Worm (Caenorhabditis elegans): ENCODE results near the gene ddr-2.

Gene ddr-2

DNA sequence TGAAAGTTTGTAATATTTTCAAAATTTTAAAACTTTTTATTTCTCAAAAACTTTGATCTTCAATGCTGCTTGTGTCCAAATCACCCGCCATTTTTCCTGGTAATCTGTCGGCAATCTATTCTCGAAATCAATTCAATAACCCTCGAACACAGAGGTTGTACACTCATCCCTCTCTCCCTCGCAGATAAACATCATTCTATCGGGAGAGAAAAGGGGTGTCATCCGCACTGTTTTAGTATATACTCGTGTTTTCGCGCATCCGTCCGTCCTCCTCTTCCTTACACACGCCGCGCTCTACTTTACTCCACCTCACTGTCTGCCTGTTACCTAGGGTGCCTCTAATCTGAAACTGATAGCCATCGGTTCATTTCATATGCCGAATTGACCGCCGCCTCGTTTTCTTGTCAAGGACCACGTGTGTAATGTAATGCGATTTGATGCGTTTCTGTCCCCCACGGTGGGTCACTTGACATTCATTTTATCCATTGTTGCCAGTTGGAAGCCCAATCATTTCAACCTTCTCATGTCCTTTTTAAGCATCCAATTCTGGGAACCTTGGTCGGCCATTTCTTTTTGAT is 28.6 kb downstream of the ddr-2 start:
- TF ChIP-seq hmg-11 (tag; optimal IDR thresholded peaks at IDR 0.05) = no peak
- peak; percentile 14 for TF ChIP-seq nhr-23 (tag; optimal IDR thresholded peaks at IDR 0.05)
- peak; percentile 18 for TF ChIP-seq egl-5 (tag; optimal IDR thresholded peaks at IDR 0.05)
- peak; percentile 58 for TF ChIP-seq nhr-25 (tag; optimal IDR thresholded peaks at IDR 0.05)
- TF ChIP-seq elt-1 (tag; optimal IDR thresholded peaks at IDR 0.05) = peak; percentile 69

ce11 chrX:3347904-3348441 is 32.9 kb downstream of the ddr-2 start, which contains the start of gene ZK816.3:
TSS of gene ZK816.3 (plus strand) at chrX:3348391.
- TF ChIP-seq daf-12 (tag; optimal IDR thresholded peaks at IDR 0.05) (no peak), nhr-43 (tag; optimal IDR thresholded peaks at IDR 0.05; ENCODE audit: poor library complexity, severe bottlenecking) (peak; percentile 24), pha-4 (tag; optimal IDR thresholded peaks at IDR 0.05) (peak; percentile 0), unc-62 (GFP tag; optimal IDR thresholded peaks at IDR 0.05) (no peak), nhr-23 (tag; optimal IDR thresholded peaks at IDR 0.05) (peak; percentile 7)

- TF ChIP-seq fkh-10 (GFP tag; optimal IDR thresholded peaks at IDR 0.05) = no peak
- TF ChIP-seq egl-5 (tag; optimal IDR thresholded peaks at IDR 0.05) = no peak
- no peak for TF ChIP-seq ceh-82 (tag; optimal IDR thresholded peaks at IDR 0.05)
- no peak for TF ChIP-seq fkh-2 (tag; optimal IDR thresholded peaks at IDR 0.05)
- TF ChIP-seq fos-1 (tag; optimal IDR thresholded peaks at IDR 0.05) = no peak
- TF ChIP-seq nhr-12 (tag; optimal IDR thresholded peaks at IDR 0.05) = no peak
- TF ChIP-seq nhr-43 (tag; optimal IDR thresholded peaks at IDR 0.05; ENCODE audit: poor library complexity, severe bottlenecking) = no peak
- no peak for TF ChIP-seq mml-1 (tag; optimal IDR thresholded peaks at IDR 0.05)
- no peak for TF ChIP-seq eor-1 (tag; optimal IDR thresholded peaks at IDR 0.05)
- no peak for TF ChIP-seq nhr-77 (tag; optimal IDR thresholded peaks at IDR 0.05)
- TF ChIP-seq jun-1 (tag; optimal IDR thresholded peaks at IDR 0.05) = no peak
Observed at ce11 chrX:3350306-3350705, 35.2 kb downstream of the ddr-2 start, which contains the start of gene nspg-4. TSS of gene nspg-4 (minus strand) at chrX:3350406.

DNA sequence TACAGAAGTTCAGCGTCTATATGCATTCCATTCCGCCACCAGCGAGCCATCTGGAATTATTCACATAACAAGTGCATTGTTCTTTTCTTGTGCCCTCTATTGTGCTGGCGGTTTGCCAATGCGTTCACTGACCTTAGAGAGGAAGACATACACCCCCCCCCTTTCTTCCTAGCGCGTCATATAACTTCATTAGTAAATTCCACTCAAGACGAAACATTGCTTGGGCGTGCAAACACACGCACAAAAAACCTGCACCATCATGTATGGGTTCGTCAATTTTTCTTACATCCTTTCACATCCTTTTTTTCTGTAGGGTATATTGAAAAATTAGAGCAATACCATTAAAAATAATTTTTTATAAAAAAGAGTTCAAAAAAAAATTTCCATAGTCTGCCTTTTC is 36.4 kb downstream of the ddr-2 start, which contains the start of gene ZK816.1:
TSS of gene ZK816.1 (plus strand) at position 187 of the 400 bp plus-strand sequence.
- TF ChIP-seq egl-27 (tag; optimal IDR thresholded peaks at IDR 0.05) = no peak
- TF ChIP-seq ceh-9 (tag; optimal IDR thresholded peaks at IDR 0.05) = no peak
- no peak for TF ChIP-seq skn-1 (tag; optimal IDR thresholded peaks at IDR 0.05)
- no peak for TF ChIP-seq nhr-23 (tag; optimal IDR thresholded peaks at IDR 0.05)
- TF ChIP-seq nhr-237 (tag; optimal IDR thresholded peaks at IDR 0.05) = no peak

ce11 chrX:3362378-3362777 is 47.3 kb downstream of the ddr-2 start, which contains the start of gene dhs-26:
TSS of gene dhs-26 (minus strand) at chrX:3362493.
- TF ChIP-seq nhr-25 (tag; optimal IDR thresholded peaks at IDR 0.05) (no peak), aly-2 (tag; optimal IDR thresholded peaks at IDR 0.05) (no peak), skn-1 (tag; optimal IDR thresholded peaks at IDR 0.05) (no peak), nhr-76 (tag; optimal IDR thresholded peaks at IDR 0.05) (no peak), nhr-12 (tag; optimal IDR thresholded peaks at IDR 0.05) (no peak), sea-2 (GFP tag; optimal IDR thresholded peaks at IDR 0.05) (no peak), mml-1 (tag; optimal IDR thresholded peaks at IDR 0.05) (no peak), nhr-77 (tag; optimal IDR thresholded peaks at IDR 0.05) (no peak), nhr-43 (tag; optimal IDR thresholded peaks at IDR 0.05; ENCODE audit: poor library complexity, severe bottlenecking) (no peak), nhr-28 (tag; optimal IDR thresholded peaks at IDR 0.05) (no peak), ceh-28 (tag; optimal IDR thresholded peaks at IDR 0.05) (no peak), jun-1 (tag; optimal IDR thresholded peaks at IDR 0.05) (no peak), daf-12 (tag; optimal IDR thresholded peaks at IDR 0.05) (no peak), nfya-1 (tag; optimal IDR thresholded peaks at IDR 0.05; ENCODE audit: insufficient read depth) (no peak), mdl-1 (tag; optimal IDR thresholded peaks at IDR 0.05) (no peak), R02D3.7 (tag; optimal IDR thresholded peaks at IDR 0.05) (no peak)

DNA sequence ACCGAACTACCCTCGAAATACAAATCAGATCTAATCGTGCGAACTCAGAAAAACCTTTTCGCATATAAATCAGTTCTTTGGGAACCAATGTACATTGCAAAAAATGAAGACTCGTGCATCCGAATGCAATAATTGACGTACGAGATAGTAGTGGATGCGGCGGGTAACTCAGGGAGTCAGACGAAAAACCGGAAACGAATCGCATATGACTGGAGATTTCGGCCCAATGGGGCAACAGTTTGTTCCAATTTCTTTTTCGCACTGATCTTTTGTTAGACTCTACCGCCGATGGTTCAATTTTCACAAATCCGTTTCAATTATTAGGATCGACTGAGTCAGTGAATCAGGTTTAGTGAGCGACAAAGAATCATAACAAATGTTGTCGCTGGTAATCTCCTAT is 51.7 kb downstream of the ddr-2 start:
- TF ChIP-seq ceh-28 (tag; optimal IDR thresholded peaks at IDR 0.05) (no peak), eor-1 (tag; optimal IDR thresholded peaks at IDR 0.05) (no peak), elt-2 (tag; optimal IDR thresholded peaks at IDR 0.05) (no peak), pqm-1 (tag; optimal IDR thresholded peaks at IDR 0.05) (no peak), elt-3 (tag; optimal IDR thresholded peaks at IDR 0.05) (no peak)
